Worm (Caenorhabditis elegans): ENCODE data around the gene M02G9.4.

M02G9.4 gene

ce11 chrII:10300082-10300749, 16.9 kb upstream of the M02G9.4 start, which contains the start of gene nep-26 (continued):
- TF ChIP-seq unc-39 (tag; optimal IDR thresholded peaks at IDR 0.05) (no peak), nhr-237 (tag; optimal IDR thresholded peaks at IDR 0.05) (no peak), elt-1 (tag; optimal IDR thresholded peaks at IDR 0.05) (no peak), nhr-21 (tag; optimal IDR thresholded peaks at IDR 0.05) (no peak), dmd-4 (tag; optimal IDR thresholded peaks at IDR 0.05) (no peak), unc-55 (GFP tag; optimal IDR thresholded peaks at IDR 0.05) (no peak), egl-27 (tag; optimal IDR thresholded peaks at IDR 0.05) (no peak), nhr-25 (tag; optimal IDR thresholded peaks at IDR 0.05) (no peak), sem-4 (tag; optimal IDR thresholded peaks at IDR 0.05) (peak; percentile 14), skn-1 (tag; optimal IDR thresholded peaks at IDR 0.05) (no peak), R02D3.7 (tag; optimal IDR thresholded peaks at IDR 0.05) (no peak), aly-2 (tag; optimal IDR thresholded peaks at IDR 0.05) (no peak), sma-3 (GFP tag; optimal IDR thresholded peaks at IDR 0.05) (no peak), lin-13 (GFP tag; optimal IDR thresholded peaks at IDR 0.05) (peak; percentile 24), ztf-11 (tag; optimal IDR thresholded peaks at IDR 0.05) (no peak)

ce11 chrII:10300954-10301353, 16.2 kb upstream of the M02G9.4 start, which contains the start of gene mdt-22:
Gene mdt-22 (plus strand): TSS chrII:10301216.
- TF ChIP-seq sma-9 (GFP tag; optimal IDR thresholded peaks at IDR 0.05): peak; percentile 74
- TF ChIP-seq sma-9 (tag; optimal IDR thresholded peaks at IDR 0.05): no peak
- peak; percentile 62 for TF ChIP-seq sma-3 (GFP tag; optimal IDR thresholded peaks at IDR 0.05)
- TF ChIP-seq nhr-11 (tag; optimal IDR thresholded peaks at IDR 0.05): no peak
- no peak for TF ChIP-seq mbf-1 (tag; optimal IDR thresholded peaks at IDR 0.05)
- TF ChIP-seq lin-11 (tag; optimal IDR thresholded peaks at IDR 0.05): peak; percentile 81
- no peak for TF ChIP-seq nhr-77 (tag; optimal IDR thresholded peaks at IDR 0.05)
- no peak for TF ChIP-seq unc-39 (tag; optimal IDR thresholded peaks at IDR 0.05)
- TF ChIP-seq alr-1 (tag; optimal IDR thresholded peaks at IDR 0.05): no peak
- TF ChIP-seq ztf-1 (GFP tag; conservative IDR thresholded peaks at IDR 0.05): no peak
- peak; percentile 78 for TF ChIP-seq F13H6.1 (tag; optimal IDR thresholded peaks at IDR 0.05)
- peak; percentile 33 for TF ChIP-seq zag-1 (tag; optimal IDR thresholded peaks at IDR 0.05)
- no peak for TF ChIP-seq ztf-11 (tag; optimal IDR thresholded peaks at IDR 0.05)
- peak; percentile 46 for TF ChIP-seq egl-27 (tag; optimal IDR thresholded peaks at IDR 0.05)
- TF ChIP-seq nhr-25 (tag; optimal IDR thresholded peaks at IDR 0.05): peak; percentile 27
- TF ChIP-seq ama-1 (optimal IDR thresholded peaks at IDR 0.05): no peak
- peak; percentile 91 for TF ChIP-seq unc-55 (GFP tag; optimal IDR thresholded peaks at IDR 0.05)
- TF ChIP-seq nhr-10 (tag; optimal IDR thresholded peaks at IDR 0.05): no peak
- TF ChIP-seq skn-1 (tag; optimal IDR thresholded peaks at IDR 0.05): no peak
- peak; percentile 94 for TF ChIP-seq gmeb-1 (tag; optimal IDR thresholded peaks at IDR 0.05)
- no peak for TF ChIP-seq nhr-12 (tag; optimal IDR thresholded peaks at IDR 0.05)
- TF ChIP-seq blmp-1 (tag; optimal IDR thresholded peaks at IDR 0.05; ENCODE audit: insufficient read depth): no peak
- peak; percentile 52 for TF ChIP-seq fos-1 (tag; optimal IDR thresholded peaks at IDR 0.05)
- no peak for TF ChIP-seq sem-4 (tag; optimal IDR thresholded peaks at IDR 0.05)
- peak; percentile 45 for TF ChIP-seq snpc-4 (tag; optimal IDR thresholded peaks at IDR 0.05)
- TF ChIP-seq aly-2 (tag; optimal IDR thresholded peaks at IDR 0.05): no peak
- TF ChIP-seq ztf-4 (tag; optimal IDR thresholded peaks at IDR 0.05): no peak
- no peak for TF ChIP-seq peb-1 (tag; optimal IDR thresholded peaks at IDR 0.05)
- TF ChIP-seq nhr-23 (tag; optimal IDR thresholded peaks at IDR 0.05): no peak
- no peak for TF ChIP-seq unc-62 (GFP tag; optimal IDR thresholded peaks at IDR 0.05)
- no peak for TF ChIP-seq lin-39 (tag; optimal IDR thresholded peaks at IDR 0.05)
- TF ChIP-seq ceh-82 (tag; optimal IDR thresholded peaks at IDR 0.05): no peak
- no peak for TF ChIP-seq elt-1 (tag; optimal IDR thresholded peaks at IDR 0.05)
- TF ChIP-seq R02D3.7 (tag; optimal IDR thresholded peaks at IDR 0.05): peak; percentile 26
- TF ChIP-seq nhr-129 (tag; optimal IDR thresholded peaks at IDR 0.05): peak; percentile 82
- TF ChIP-seq lsy-2 (tag; optimal IDR thresholded peaks at IDR 0.05): peak; percentile 79 to 84
- TF ChIP-seq elt-3 (tag; optimal IDR thresholded peaks at IDR 0.05): no peak
- TF ChIP-seq mdl-1 (tag; optimal IDR thresholded peaks at IDR 0.05): no peak
- TF ChIP-seq ZK546.5 (tag; optimal IDR thresholded peaks at IDR 0.05): peak; percentile 2
- peak; percentile 46 for TF ChIP-seq nhr-21 (tag; optimal IDR thresholded peaks at IDR 0.05)
- TF ChIP-seq mab-5 (tag; optimal IDR thresholded peaks at IDR 0.05): no peak
- TF ChIP-seq ceh-16 (tag; optimal IDR thresholded peaks at IDR 0.05): no peak
- peak; percentile 77 for TF ChIP-seq lin-13 (GFP tag; optimal IDR thresholded peaks at IDR 0.05)
- peak; percentile 4 for TF ChIP-seq Y55F3AM.14 (GFP tag; optimal IDR thresholded peaks at IDR 0.05)
- TF ChIP-seq dmd-4 (tag; optimal IDR thresholded peaks at IDR 0.05): no peak
- TF ChIP-seq nhr-6 (tag; optimal IDR thresholded peaks at IDR 0.05): peak; percentile 55
- TF ChIP-seq nhr-237 (tag; optimal IDR thresholded peaks at IDR 0.05): no peak
- peak; percentile 74 for TF ChIP-seq crh-2 (tag; optimal IDR thresholded peaks at IDR 0.05)
- TF ChIP-seq C34F6.9 (tag; optimal IDR thresholded peaks at IDR 0.05): peak; percentile 84

All from whole organism, L2 larva.